Fruit fly (Drosophila melanogaster) ovary, adult (tissue): Measurements from ENCODE around the gene CheA87a.

ENCODE experiments used
- CG17801 ChIP-seq: fragments of 200-800 bp; optimal IDR thresholded peaks from 2 replicates; lab custom pipeline; 2019; ENCODE audit warnings: missing biosample characterization, mild to moderate bottlenecking, missing genetic modification characterization, moderate library complexity; ENCODE audit not compliant: partially characterized antibody

The CheA87a gene

dm6 chr3R:13371840-13372680 lies 2.6 kb downstream of the CheA87a start, which contains the start of the genes Lip3 and CG34309:
TSS of gene Lip3 (minus strand) at chr3R:13371904.
TSS of gene CG34309 (plus strand) at chr3R:13372630.
- TF ChIP-seq CG17801 (GFP tag; lab: Kevin White, UChicago), result no peak

dm6 chr3R:13374913-13375312 lies 5.5 kb downstream of the CheA87a start:
- no peak for TF ChIP-seq CG17801 (GFP tag; lab: Kevin White, UChicago)

dm6 chr3R:13379675-13380074 lies 10.2 kb downstream of the CheA87a start, which contains the start of the genes CG9813 and CG8870:
TSS of gene CG9813 (minus strand) at chr3R:13379775.
TSS of gene CG8870 (plus strand) at chr3R:13379842.
- TF ChIP-seq CG17801 (GFP tag; lab: Kevin White, UChicago), result no peak

DNA sequence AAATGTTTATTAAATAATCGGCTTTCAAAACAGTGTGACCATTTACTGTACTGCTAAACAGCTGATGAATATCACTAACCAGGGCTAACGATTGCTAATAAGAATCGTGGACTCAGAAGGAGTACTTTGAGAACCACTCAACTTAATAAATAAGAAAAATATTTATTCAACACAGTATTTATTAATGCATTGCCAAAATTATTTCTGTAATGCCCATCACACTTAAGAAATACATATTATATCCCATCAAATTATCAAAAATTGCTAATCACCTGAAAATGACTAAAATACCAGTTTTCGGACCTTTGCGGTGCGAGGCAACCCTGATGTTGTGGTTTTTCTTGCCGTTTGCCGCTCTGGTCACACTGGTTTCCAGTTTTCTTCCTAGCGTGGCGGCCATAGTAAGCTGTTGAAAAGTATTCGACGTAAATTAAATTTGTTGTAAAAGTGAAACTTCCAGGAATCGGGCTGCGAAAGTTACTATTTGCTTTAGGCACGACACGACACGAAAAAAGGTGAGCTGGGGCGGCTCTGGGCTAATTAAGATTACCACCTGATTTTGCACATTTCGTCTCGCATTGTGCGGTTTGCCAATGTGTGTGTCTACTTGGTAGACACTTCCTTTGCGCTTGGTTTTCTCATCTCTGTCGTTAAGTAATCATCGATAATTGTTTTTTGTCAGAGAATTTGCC lies 12.4 kb downstream of the CheA87a start, which contains the start of the genes mRpS21 and Droj2:
TSS of gene mRpS21 (minus strand) at position 66 of the 692 bp plus-strand sequence.
TSS of gene Droj2 (plus strand) at position 363 of the 692 bp plus-strand sequence.
- TF ChIP-seq CG17801 (GFP tag; lab: Kevin White, UChicago), result peak; percentile 27

- peak; percentile 48 for TF ChIP-seq CG17801 (GFP tag; lab: Kevin White, UChicago)
Observed at dm6 chr3R:13382656-13383142, 13.3 kb downstream of the CheA87a start.

DNA sequence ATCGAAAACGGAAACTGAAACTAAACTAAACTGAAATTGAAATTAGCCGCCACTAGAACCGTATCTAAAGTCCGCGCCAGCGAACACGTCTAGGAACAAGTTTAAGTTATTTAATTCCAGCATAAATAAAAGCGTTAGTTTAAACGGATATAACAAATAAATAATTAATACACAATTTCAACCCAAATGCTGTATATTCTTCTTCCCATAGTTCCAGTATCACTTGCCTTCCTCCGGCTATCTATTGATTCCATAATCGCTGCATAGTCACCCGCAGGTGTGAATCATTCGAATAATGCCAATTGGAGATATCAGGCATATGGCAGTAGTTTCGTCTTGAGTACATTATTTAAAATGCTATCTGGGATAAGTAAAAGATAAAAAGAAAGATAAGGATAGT lies 15.7 kb downstream of the CheA87a start:
- no peak for TF ChIP-seq CG17801 (GFP tag; lab: Kevin White, UChicago)

- no peak for TF ChIP-seq CG17801 (GFP tag; lab: Kevin White, UChicago)
Observed at dm6 chr3R:13388160-13388870, 18.9 kb downstream of the CheA87a start, which contains the start of gene CG9799. TSS of gene CG9799 (minus strand) at chr3R:13388709.

- TF ChIP-seq CG17801 (GFP tag; lab: Kevin White, UChicago), result no peak
Observed at dm6 chr3R:13390490-13390889, 21.0 kb downstream of the CheA87a start.

DNA sequence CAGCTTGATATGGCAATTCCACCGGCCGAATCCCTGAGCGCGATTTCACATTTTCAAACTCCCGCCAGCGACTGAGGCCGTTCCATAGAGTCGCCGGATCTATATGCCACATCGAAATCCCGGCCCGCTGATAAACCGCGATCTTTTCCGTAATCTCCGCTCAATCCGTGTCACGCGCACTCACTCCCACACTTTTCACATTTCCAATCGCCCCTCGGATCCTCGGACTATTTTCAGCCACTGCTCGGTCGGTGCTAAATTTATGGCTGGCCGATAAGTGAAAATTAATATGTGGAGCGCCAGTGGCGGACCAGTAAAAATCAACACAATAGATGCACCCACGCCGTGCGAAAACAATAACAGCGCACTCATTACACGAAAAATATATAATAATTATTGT lies 23.6 kb downstream of the CheA87a start:
- TF ChIP-seq CG17801 (GFP tag; lab: Kevin White, UChicago), result no peak

dm6 chr3R:13395133-13395532 lies 25.7 kb downstream of the CheA87a start, which contains the start of gene CCHa2:
TSS of gene CCHa2 (minus strand) at chr3R:13395197.
- TF ChIP-seq CG17801 (GFP tag; lab: Kevin White, UChicago), result no peak

DNA sequence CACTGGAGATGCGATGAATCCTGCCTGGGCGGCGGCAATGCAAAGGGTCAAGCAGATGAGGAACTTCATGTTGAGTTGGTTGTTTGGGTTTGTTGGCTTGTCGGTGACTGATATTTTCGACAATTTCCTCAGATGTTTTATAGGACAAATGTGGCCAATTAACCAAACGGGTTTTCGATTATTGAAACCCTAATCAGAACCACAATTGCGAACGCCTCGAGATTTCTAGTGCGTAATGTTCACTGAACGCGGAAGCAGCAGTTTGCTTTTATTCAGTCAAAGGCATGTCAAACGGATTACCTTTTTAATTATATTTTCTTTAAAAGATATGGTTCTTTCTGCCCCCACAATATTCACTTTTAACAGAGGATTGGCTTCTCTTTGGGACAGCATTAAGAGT lies 27.6 kb downstream of the CheA87a start, which contains the start of gene CG14374:
TSS of gene CG14374 (minus strand) at position 101 of the 400 bp plus-strand sequence.
- TF ChIP-seq CG17801 (GFP tag; lab: Kevin White, UChicago), result no peak

DNA sequence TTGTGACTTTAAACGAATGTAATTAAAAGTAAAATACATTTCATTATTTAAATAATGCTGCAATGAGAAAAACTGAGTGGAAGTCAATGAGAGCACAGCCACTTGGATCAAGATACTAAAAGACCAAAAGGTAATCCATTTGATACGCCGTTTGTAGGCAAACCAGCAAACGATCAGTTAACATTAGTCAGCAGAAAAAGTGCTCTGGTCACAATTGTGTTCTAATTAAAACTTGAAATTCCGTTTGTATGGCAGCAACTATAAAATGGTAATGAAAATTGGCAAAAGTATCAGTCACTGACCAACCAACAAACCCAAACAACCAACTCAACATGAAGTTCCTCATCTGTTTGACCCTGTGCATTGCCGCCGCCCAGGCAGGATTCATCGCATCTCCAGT lies 28.1 kb downstream of the CheA87a start, which contains the start of gene CG14377:
TSS of gene CG14377 (plus strand) at position 301 of the 400 bp plus-strand sequence.
- no peak for TF ChIP-seq CG17801 (GFP tag; lab: Kevin White, UChicago)

DNA sequence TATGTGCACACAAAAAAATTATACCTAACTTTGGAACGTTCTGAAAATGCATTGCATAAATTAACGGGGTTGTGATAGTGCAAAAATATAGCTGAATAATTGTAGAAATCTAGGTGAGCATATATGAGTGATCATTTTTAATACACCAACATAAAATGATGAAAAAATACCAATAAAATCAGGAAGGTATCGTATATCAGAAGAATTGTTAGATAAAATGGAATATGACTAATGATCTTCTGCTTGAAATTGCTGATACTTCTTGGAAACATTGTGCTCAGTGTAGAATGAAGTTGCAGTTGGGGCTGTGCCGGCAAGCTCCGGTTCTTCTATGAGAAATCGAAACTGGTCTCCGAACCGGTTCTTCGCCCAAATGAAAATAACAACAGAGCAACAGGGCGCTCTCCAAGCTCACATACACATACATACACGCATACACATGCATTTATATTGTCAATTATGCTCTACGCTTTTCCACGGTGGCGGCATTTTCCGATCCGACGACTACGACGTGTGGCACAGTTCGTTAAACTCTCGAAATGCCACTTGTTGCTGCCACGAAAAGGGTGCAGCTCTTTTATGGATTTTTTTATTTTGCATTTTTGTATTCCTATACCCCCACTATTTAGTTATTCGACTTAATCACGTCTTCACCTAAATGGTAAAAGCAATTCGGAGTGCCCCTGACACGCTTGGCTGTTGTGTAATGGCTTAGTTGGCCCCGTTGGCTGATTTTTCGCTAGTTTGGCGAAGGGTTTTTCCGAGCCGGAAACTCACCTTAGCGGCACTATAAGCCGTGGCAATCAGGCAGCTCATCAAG lies 31.7 kb downstream of the CheA87a start:
- peak; percentile 91 for TF ChIP-seq CG17801 (GFP tag; lab: Kevin White, UChicago)
